Fruit fly (Drosophila melanogaster): ENCODE results near the gene CG4594.

The CG4594 gene

DNA sequence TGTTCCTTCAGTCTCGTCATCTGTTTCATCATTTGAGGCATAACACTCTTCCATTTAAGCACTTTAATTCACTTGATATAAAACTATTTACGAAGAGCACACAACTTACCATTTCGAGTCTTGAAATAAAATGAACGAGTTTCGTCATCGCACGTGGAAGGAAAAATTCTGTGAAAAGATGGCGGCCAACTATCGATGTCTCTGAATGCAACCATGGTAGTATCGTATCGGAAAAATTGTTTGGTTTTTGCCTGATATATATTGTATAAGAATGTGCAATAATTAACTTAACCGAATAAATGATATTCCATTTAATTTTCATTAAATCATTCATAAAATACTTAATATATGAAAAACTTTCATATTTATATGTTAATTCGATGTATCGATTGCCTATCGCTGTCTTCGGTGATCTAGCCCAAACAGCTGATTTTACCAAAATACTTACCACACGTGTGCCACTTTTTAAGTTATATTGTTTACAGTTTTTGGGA, 25.0 kb upstream of the CG4594 start, which contains the start of gene Bka:
Bka (plus strand) TSS at position 417 of the 494 bp plus-strand sequence.
- TF ChIP-seq rn (GFP tag; IDR thresholded peaks at IDR 0.05), result no peak
- peak; percentile 30 for TF ChIP-seq D1 (tag; optimal IDR thresholded peaks at IDR 0.05)
- TF ChIP-seq CG13204 (GFP tag; optimal IDR thresholded peaks at IDR 0.05), result no peak
- no peak for TF ChIP-seq CG32121 (GFP tag; IDR thresholded peaks at IDR 0.05)
- no peak for TF ChIP-seq CG17806 (tag; optimal IDR thresholded peaks at IDR 0.05)
- peak; percentile 48 for TF ChIP-seq Pif1B (GFP tag; optimal IDR thresholded peaks at IDR 0.05)
- TF ChIP-seq gl (tag; optimal IDR thresholded peaks at IDR 0.05), result peak; percentile 8
- no peak for TF ChIP-seq fd96Ca (GFP tag; IDR thresholded peaks at IDR 0.05)
- no peak for TF ChIP-seq CG8159 (tag; optimal IDR thresholded peaks at IDR 0.05)
- no peak for TF ChIP-seq CG9948 (tag; optimal IDR thresholded peaks at IDR 0.05)
- TF ChIP-seq CG4496 (GFP tag; IDR thresholded peaks at IDR 0.05), result peak; percentile 7; the same call in 1 of the 3 replicates
- TF ChIP-seq Snoo (tag; optimal IDR thresholded peaks at IDR 0.05), result peak; percentile 59
- TF ChIP-seq CG34367 (tag; optimal IDR thresholded peaks at IDR 0.05), result no peak
- TF ChIP-seq CG15710 (tag; optimal IDR thresholded peaks at IDR 0.05), result peak; percentile 45

DNA sequence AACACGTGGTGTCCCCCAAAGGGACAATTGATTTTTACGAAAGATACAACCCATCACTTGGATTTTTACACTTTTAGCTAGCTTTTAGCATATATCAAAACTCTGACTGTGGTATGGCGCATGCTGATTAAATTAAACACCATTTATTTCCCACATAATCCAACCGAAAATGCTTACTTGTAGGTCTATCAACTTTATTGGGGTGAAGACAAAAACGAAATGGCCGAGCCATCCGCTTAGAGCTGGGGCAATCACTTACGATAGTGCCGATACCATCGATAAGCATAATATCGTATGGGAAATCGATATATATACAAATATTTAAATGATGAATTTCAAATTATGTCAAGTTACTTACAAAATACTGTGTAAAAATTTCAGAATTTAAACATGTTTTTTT, 22.7 kb upstream of the CG4594 start, which contains the start of gene RpS2:
RpS2 (minus strand) TSS at position 257 of the 400 bp plus-strand sequence.
- no peak for TF ChIP-seq CG32121 (GFP tag; IDR thresholded peaks at IDR 0.05)
- TF ChIP-seq Pif1B (GFP tag; optimal IDR thresholded peaks at IDR 0.05), result peak; percentile 37
- TF ChIP-seq CG15710 (tag; optimal IDR thresholded peaks at IDR 0.05), result peak; percentile 10
- no peak for TF ChIP-seq fd96Ca (GFP tag; IDR thresholded peaks at IDR 0.05)

DNA sequence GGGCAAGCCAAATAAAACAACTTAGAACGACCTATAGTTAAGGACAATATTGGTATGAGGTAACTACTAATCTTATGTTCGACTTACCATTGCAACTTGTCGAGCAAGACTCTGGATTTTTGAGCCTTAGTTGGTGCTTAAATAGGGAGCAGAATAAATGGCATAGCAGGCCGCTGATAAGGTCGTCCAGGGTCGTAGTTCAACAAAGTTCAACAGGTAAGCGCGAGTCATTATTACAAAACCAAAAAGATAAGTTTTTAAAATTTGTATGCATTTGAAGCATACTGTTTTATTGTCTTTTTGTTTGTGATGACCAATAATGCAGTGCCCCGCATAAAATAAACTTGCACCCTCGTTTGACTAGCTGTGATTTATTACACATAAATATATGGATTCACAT, 16.9 kb upstream of the CG4594 start, which contains the start of gene Muc30E:
Muc30E (minus strand) TSS at position 101 of the 400 bp plus-strand sequence.
- no peak for TF ChIP-seq Pif1B (GFP tag; optimal IDR thresholded peaks at IDR 0.05)
- TF ChIP-seq fd96Ca (GFP tag; IDR thresholded peaks at IDR 0.05), result no peak
- TF ChIP-seq EcR (GFP tag; optimal IDR thresholded peaks at IDR 0.05), result no peak
- no peak for TF ChIP-seq CG34367 (tag; optimal IDR thresholded peaks at IDR 0.05)
- TF ChIP-seq Ets98B (GFP tag; IDR thresholded peaks at IDR 0.05), result no peak
- no peak for TF ChIP-seq CG8301 (tag; optimal IDR thresholded peaks at IDR 0.05)
- no peak for TF ChIP-seq CG9948 (tag; optimal IDR thresholded peaks at IDR 0.05)
- TF ChIP-seq CG12605 (GFP tag; IDR thresholded peaks at IDR 0.05), result no peak
- no peak for TF ChIP-seq CG14655 (GFP tag; optimal IDR thresholded peaks at IDR 0.05)
- no peak for TF ChIP-seq CG10348 (GFP tag; IDR thresholded peaks at IDR 0.05)
- TF ChIP-seq CG15710 (tag; optimal IDR thresholded peaks at IDR 0.05), result no peak
- no peak for TF ChIP-seq Pif1A (GFP tag; optimal IDR thresholded peaks at IDR 0.05)
- no peak for TF ChIP-seq CG13204 (GFP tag; optimal IDR thresholded peaks at IDR 0.05)
- no peak for TF ChIP-seq rn (GFP tag; IDR thresholded peaks at IDR 0.05)
- TF ChIP-seq gl (tag; optimal IDR thresholded peaks at IDR 0.05), result no peak
- TF ChIP-seq D1 (tag; optimal IDR thresholded peaks at IDR 0.05), result no peak

DNA sequence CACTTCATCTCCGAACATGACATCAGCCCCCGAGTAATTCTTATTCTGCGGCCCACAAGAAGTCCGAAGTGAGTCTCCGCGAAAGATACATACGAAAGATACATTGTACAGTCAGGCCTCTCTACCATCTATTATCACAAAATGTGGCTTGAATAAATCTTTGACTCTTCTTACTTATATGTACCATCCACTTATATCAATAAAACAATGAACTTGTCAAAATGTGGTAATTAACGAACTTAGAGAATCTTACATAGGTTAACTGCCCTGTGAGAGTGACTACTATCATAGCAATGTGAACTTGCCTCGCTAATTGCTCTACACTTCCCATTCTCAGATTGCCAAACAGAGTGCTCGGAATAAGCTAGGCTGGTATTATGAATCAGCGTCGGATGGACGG, 13.3 kb upstream of the CG4594 start:
- TF ChIP-seq CG10348 (GFP tag; IDR thresholded peaks at IDR 0.05) (no peak), Pif1B (GFP tag; optimal IDR thresholded peaks at IDR 0.05) (peak; percentile 17), Ets98B (GFP tag; IDR thresholded peaks at IDR 0.05) (peak; percentile 74), fd96Ca (GFP tag; IDR thresholded peaks at IDR 0.05) (peak; percentile 76; the same call in 2 of the 3 replicates), CG32121 (GFP tag; IDR thresholded peaks at IDR 0.05) (peak; percentile 56; the same call in 1 of the 2 replicates), CG4496 (GFP tag; IDR thresholded peaks at IDR 0.05) (peak; percentile 78), CG8301 (tag; optimal IDR thresholded peaks at IDR 0.05) (peak; percentile 61), CG9948 (tag; optimal IDR thresholded peaks at IDR 0.05) (peak; percentile 12), D1 (tag; optimal IDR thresholded peaks at IDR 0.05) (no peak), CG17806 (tag; optimal IDR thresholded peaks at IDR 0.05) (peak; percentile 38), EcR (GFP tag; optimal IDR thresholded peaks at IDR 0.05) (no peak), CG12605 (GFP tag; IDR thresholded peaks at IDR 0.05) (peak; percentile 70), Snoo (tag; optimal IDR thresholded peaks at IDR 0.05) (no peak), CG15710 (tag; optimal IDR thresholded peaks at IDR 0.05) (no peak), CG14655 (GFP tag; optimal IDR thresholded peaks at IDR 0.05) (peak; percentile 55), Pif1A (GFP tag; optimal IDR thresholded peaks at IDR 0.05) (peak; percentile 2), rn (GFP tag; IDR thresholded peaks at IDR 0.05) (no peak), CG34367 (tag; optimal IDR thresholded peaks at IDR 0.05) (no peak), CG8159 (tag; optimal IDR thresholded peaks at IDR 0.05) (peak; percentile 43), CG13204 (GFP tag; optimal IDR thresholded peaks at IDR 0.05) (no peak), gl (tag; optimal IDR thresholded peaks at IDR 0.05) (peak; percentile 21)

DNA sequence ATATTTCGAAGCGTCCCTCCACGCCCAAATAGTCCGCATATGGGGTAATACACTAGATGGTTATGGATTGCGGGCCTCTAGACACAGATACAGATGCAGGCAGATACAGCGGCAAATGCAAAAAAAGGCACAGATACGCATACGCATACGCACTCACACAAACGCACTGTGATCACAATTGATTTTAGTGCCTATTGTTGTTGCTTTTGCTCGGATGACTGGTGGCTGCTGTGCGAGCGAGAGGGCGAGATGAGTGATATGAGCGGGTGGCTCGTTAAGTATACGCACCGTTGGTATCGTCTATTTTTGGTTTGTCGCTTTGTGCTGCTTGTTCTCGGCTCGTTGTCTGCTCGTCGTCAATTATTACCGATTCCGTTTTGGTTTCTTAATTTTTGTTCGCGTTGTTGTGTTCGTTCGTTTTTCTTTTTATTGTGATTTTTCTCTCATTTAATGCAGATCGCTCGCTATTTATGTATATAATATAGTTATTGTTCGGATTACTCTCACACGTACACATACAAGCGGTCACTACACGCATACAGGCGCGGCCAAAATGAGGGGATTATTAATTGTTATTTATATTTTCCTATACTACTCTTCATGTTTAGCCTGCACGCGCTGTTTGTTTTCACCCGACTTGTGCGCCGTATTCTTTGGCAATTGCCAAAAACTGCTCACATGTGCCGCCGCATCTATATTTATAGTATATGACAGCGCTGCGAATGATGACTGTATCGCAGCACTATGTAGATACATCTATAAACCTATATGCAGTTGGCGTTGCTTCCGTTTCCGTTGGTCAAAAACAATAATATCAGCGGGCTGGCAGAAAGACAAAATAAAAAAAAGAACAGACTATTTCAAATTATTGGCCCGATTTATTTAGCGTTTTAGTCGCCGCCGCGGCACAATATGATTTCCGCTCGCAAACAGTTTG, 12.4 kb upstream of the CG4594 start:
- TF ChIP-seq CG4496 (GFP tag; IDR thresholded peaks at IDR 0.05) (peak; percentile 60), CG12605 (GFP tag; IDR thresholded peaks at IDR 0.05) (no peak), CG14655 (GFP tag; optimal IDR thresholded peaks at IDR 0.05) (no peak), CG8159 (tag; optimal IDR thresholded peaks at IDR 0.05) (no peak), CG32121 (GFP tag; IDR thresholded peaks at IDR 0.05) (no peak), CG8301 (tag; optimal IDR thresholded peaks at IDR 0.05) (no peak), EcR (GFP tag; optimal IDR thresholded peaks at IDR 0.05) (peak; percentile 60), rn (GFP tag; IDR thresholded peaks at IDR 0.05) (no peak), CG10348 (GFP tag; IDR thresholded peaks at IDR 0.05) (no peak), Pif1A (GFP tag; optimal IDR thresholded peaks at IDR 0.05) (no peak), CG15710 (tag; optimal IDR thresholded peaks at IDR 0.05) (peak; percentile 13), fd96Ca (GFP tag; IDR thresholded peaks at IDR 0.05) (no peak), gl (tag; optimal IDR thresholded peaks at IDR 0.05) (peak; percentile 44), Snoo (tag; optimal IDR thresholded peaks at IDR 0.05) (no peak), Ets98B (GFP tag; IDR thresholded peaks at IDR 0.05) (peak; percentile 31; the same call in 1 of the 2 replicates), CG13204 (GFP tag; optimal IDR thresholded peaks at IDR 0.05) (peak; percentile 56), Pif1B (GFP tag; optimal IDR thresholded peaks at IDR 0.05) (peak; percentile 19), CG17806 (tag; optimal IDR thresholded peaks at IDR 0.05) (no peak), D1 (tag; optimal IDR thresholded peaks at IDR 0.05) (no peak), CG9948 (tag; optimal IDR thresholded peaks at IDR 0.05) (no peak), CG34367 (tag; optimal IDR thresholded peaks at IDR 0.05) (no peak)
